Fruit fly (Drosophila melanogaster) whole organism, adult: ENCODE results near the gene CG6023.

Experiments used
- CG11617 ChIP-seq: fragments of 200-800 bp; sonication (Bioruptor generic); optimal IDR thresholded peaks from 2 replicates; lab custom pipeline; 2017; ENCODE audit warnings: mild to moderate bottlenecking, missing biosample characterization, missing genetic modification reagents, missing genetic modification characterization
- CG12768 ChIP-seq: fragments of 200-800 bp; sonication (Bioruptor generic); optimal IDR thresholded peaks from 2 replicates; lab custom pipeline; 2017; ENCODE audit warnings: missing biosample characterization, missing genetic modification characterization, mild to moderate bottlenecking, moderate library complexity, missing genetic modification reagents
- CG1620 ChIP-seq: fragments of 200-800 bp; sonication (Bioruptor generic); optimal IDR thresholded peaks from 2 replicates; lab custom pipeline; 2016; ENCODE audit warnings: missing biosample characterization, missing genetic modification characterization
- CG5204 ChIP-seq: fragments of 200-800 bp; sonication (Bioruptor generic); optimal IDR thresholded peaks from 2 replicates; lab custom pipeline; 2016; ENCODE audit warnings: missing biosample characterization, missing genetic modification characterization
- CG7101 ChIP-seq: fragments of 200-800 bp; sonication (Bioruptor generic); optimal IDR thresholded peaks from 2 replicates; lab custom pipeline; 2018; ENCODE audit warnings: missing biosample characterization, mild to moderate bottlenecking, missing genetic modification characterization, moderate library complexity
- Clk ChIP-seq: fragments of 200-800 bp; sonication (Bioruptor generic); optimal IDR thresholded peaks from 2 replicates; lab custom pipeline; 2017; ENCODE audit warnings: missing biosample characterization, missing genetic modification characterization
- Crg-1 ChIP-seq: fragments of 200-800 bp; sonication (Bioruptor generic); optimal IDR thresholded peaks from 2 replicates; lab custom pipeline; 2016; ENCODE audit warnings: missing biosample characterization, missing genetic modification characterization
- Mnt ChIP-seq: fragments of 200-800 bp; sonication (Bioruptor generic); optimal IDR thresholded peaks from 2 replicates; lab custom pipeline; 2016; ENCODE audit warnings: missing biosample characterization, mild to moderate bottlenecking, missing genetic modification characterization
- bab1 ChIP-seq: fragments of 200-800 bp; sonication (Bioruptor generic); optimal IDR thresholded peaks from 3 replicates; lab custom pipeline; 2019; ENCODE audit warnings: missing biosample characterization, mild to moderate bottlenecking, missing genetic modification characterization, moderate library complexity
- cic ChIP-seq: fragments of 200-800 bp; sonication (Bioruptor generic); optimal IDR thresholded peaks from 2 replicates; lab custom pipeline; 2017; ENCODE audit warnings: missing biosample characterization, mild to moderate bottlenecking, missing genetic modification characterization, moderate library complexity
- ovo ChIP-seq: fragments of 200-800 bp; sonication (Bioruptor generic); optimal IDR thresholded peaks from 2 replicates; lab custom pipeline; 2016; ENCODE audit warnings: missing biosample characterization, missing genetic modification characterization
- pad ChIP-seq: fragments of 200-800 bp; sonication (Bioruptor generic); optimal IDR thresholded peaks from 3 replicates; lab custom pipeline; 2017; ENCODE audit warnings: missing biosample characterization, missing genetic modification characterization, mild to moderate bottlenecking, moderate library complexity, missing genetic modification reagents
- toe ChIP-seq: fragments of 200-800 bp; sonication (Bioruptor generic); optimal IDR thresholded peaks from 2 replicates; lab custom pipeline; 2016; ENCODE audit warnings: missing biosample characterization, missing genetic modification characterization

DNA sequence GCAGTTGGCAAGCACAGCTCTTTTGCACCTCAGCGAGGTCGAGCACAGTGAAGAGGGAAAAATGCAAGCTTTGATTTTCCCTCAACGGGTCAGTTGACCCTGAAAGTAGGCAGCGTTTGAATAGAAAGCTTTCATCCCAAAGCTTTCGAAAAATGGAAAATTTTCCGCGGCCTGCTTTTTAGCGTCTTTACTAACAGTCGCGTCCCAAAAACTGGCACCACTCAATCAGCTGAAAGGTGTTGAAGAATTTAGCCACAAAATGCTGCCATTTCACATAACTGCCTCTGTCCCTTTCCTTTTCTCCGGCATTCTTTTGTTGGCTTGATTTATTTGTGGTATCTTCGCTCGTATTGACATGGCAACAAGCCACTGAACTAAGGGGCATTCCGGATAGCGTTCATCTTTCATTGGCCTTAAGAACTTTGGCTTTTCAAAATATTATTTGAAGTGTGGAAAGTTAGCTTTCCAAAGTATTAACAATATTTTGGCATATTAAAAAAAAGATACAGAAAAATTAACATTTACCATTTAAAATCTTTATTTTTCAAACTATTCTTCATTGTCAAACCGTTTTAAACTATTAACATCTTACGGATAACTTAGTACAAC is 977 bp downstream of the CG6023 start:
- TF ChIP-seq cic (GFP tag; lab: Kevin White, UChicago) (no peak), toe (GFP tag; lab: Kevin White, UChicago) (peak; percentile 19), pad (GFP tag; lab: Kevin White, UChicago) (no peak), CG7101 (peak; percentile 27), CG12768 (GFP tag; lab: Kevin White, UChicago) (no peak), Clk (GFP tag; lab: Kevin White, UChicago) (no peak), Crg-1 (GFP tag; lab: Kevin White, UChicago) (no peak), CG11617 (GFP tag; lab: Kevin White, UChicago) (no peak), Mnt (GFP tag; lab: Kevin White, UChicago) (no peak), bab1 (GFP tag; lab: Kevin White, UChicago) (peak; percentile 28), CG5204 (GFP tag; lab: Kevin White, UChicago) (no peak), ovo (GFP tag; lab: Kevin White, UChicago) (no peak), CG1620 (GFP tag; lab: Kevin White, UChicago) (peak; percentile 26)
